Worm (Caenorhabditis elegans) whole organism, late embryonic: ENCODE measurements around the gene hsp-16.41.
A peak's percentile ranks its signal among the peaks of the same experiment; 100 is the strongest.

Experiments
- C08G9.2 ChIP-seq: sonication (generic microtip); optimal IDR thresholded peaks from 2 replicates; lab custom pipeline; 2016; ENCODE audit warnings: mild to moderate bottlenecking, missing genetic modification characterization, moderate library complexity, missing compliant biosample characterization
- K09A11.1 ChIP-seq: sonication (generic microtip); optimal IDR thresholded peaks from 2 replicates; lab custom pipeline; 2017; ENCODE audit warnings: antibody characterized with exemption, mild to moderate bottlenecking, missing genetic modification characterization, missing compliant biosample characterization; ENCODE audit not compliant: insufficient read depth
- T23F11.4 ChIP-seq: fragments of 200-800 bp; sonication (Bioruptor generic); optimal IDR thresholded peaks from 2 replicates; lab custom pipeline; 2018; ENCODE audit warnings: mild to moderate bottlenecking, missing genetic modification characterization, missing compliant biosample characterization
- Y22D7AL.16 ChIP-seq: sonication (generic microtip); optimal IDR thresholded peaks from 2 replicates; lab custom pipeline; 2016; ENCODE audit warnings: missing genetic modification characterization, missing compliant biosample characterization
- ahr-1 ChIP-seq: sonication (generic microtip); optimal IDR thresholded peaks from 2 replicates; lab custom pipeline; 2016; ENCODE audit warnings: missing genetic modification characterization, missing compliant biosample characterization
- ceh-18 ChIP-seq: sonication (generic microtip); optimal IDR thresholded peaks from 2 replicates; lab custom pipeline; 2016; ENCODE audit warnings: missing genetic modification characterization, missing compliant biosample characterization
- ceh-19 ChIP-seq: fragments of 200-800 bp; sonication (Bioruptor generic); optimal IDR thresholded peaks from 2 replicates; lab custom pipeline; 2018; ENCODE audit warnings: mild to moderate bottlenecking, missing genetic modification characterization, missing compliant biosample characterization
- ceh-24 ChIP-seq: sonication (generic microtip); optimal IDR thresholded peaks from 2 replicates; lab custom pipeline; 2016; ENCODE audit warnings: mild to moderate bottlenecking, missing genetic modification characterization, missing compliant biosample characterization
- ceh-30 ChIP-seq: fragments of 150-350 bp; optimal IDR thresholded peaks from 2 replicates; lab custom pipeline; 2014; ENCODE audit warnings: missing biosample characterization, missing genetic modification characterization
- ceh-31 ChIP-seq: sonication (generic microtip); optimal IDR thresholded peaks from 2 replicates; lab custom pipeline; 2016; ENCODE audit warnings: missing genetic modification characterization, missing compliant biosample characterization
- ceh-34 ChIP-seq: sonication (generic microtip); optimal IDR thresholded peaks from 2 replicates; lab custom pipeline; 2016; ENCODE audit warnings: mild to moderate bottlenecking, missing genetic modification characterization, missing compliant biosample characterization
- ceh-45 ChIP-seq: fragments of 200-800 bp; sonication (Bioruptor generic); IDR thresholded peaks from 2 replicates; pipeline ENCODE4 v1.3.6; 2022; ENCODE audit warnings: missing genetic modification reagents, missing genetic modification characterization, missing compliant biosample characterization
- ceh-9 ChIP-seq: sonication (generic microtip); optimal IDR thresholded peaks from 2 replicates; lab custom pipeline; 2016; ENCODE audit warnings: mild to moderate bottlenecking, missing genetic modification characterization, inconsistent platforms, missing compliant biosample characterization
- dmd-4 ChIP-seq: sonication (generic microtip); optimal IDR thresholded peaks from 2 replicates; lab custom pipeline; 2016; ENCODE audit warnings: borderline replicate concordance, missing genetic modification characterization, missing compliant biosample characterization
- dve-1 ChIP-seq: sonication (generic microtip); optimal IDR thresholded peaks from 2 replicates; lab custom pipeline; 2017; ENCODE audit warnings: antibody characterized with exemption, mild to moderate bottlenecking, missing genetic modification characterization, missing compliant biosample characterization
- elt-4 ChIP-seq: sonication (generic microtip); optimal IDR thresholded peaks from 2 replicates; lab custom pipeline; 2016; ENCODE audit warnings: missing genetic modification characterization, missing compliant biosample characterization
- ets-4 ChIP-seq: sonication (generic microtip); optimal IDR thresholded peaks from 2 replicates; lab custom pipeline; 2016; ENCODE audit warnings: missing genetic modification characterization, missing compliant biosample characterization
- eyg-1 ChIP-seq: sonication (generic microtip); optimal IDR thresholded peaks from 2 replicates; lab custom pipeline; 2016; ENCODE audit warnings: missing genotype, missing genetic modification characterization, missing compliant biosample characterization
- fax-1 ChIP-seq: sonication (generic microtip); optimal IDR thresholded peaks from 2 replicates; lab custom pipeline; 2016; ENCODE audit warnings: missing genotype, missing genetic modification characterization, missing compliant biosample characterization
- hlh-30 ChIP-seq: sonication (generic microtip); optimal IDR thresholded peaks from 2 replicates; lab custom pipeline; 2017; ENCODE audit warnings: antibody characterized with exemption, missing genetic modification characterization, missing compliant biosample characterization; ENCODE audit not compliant: insufficient read depth
- hlh-8 ChIP-seq: sonication (generic microtip); optimal IDR thresholded peaks from 2 replicates; lab custom pipeline; 2016; ENCODE audit warnings: missing genotype, missing genetic modification characterization, missing compliant biosample characterization
- lim-6 ChIP-seq: sonication (generic microtip); optimal IDR thresholded peaks from 2 replicates; lab custom pipeline; 2016; ENCODE audit warnings: missing genetic modification characterization, missing compliant biosample characterization
- mec-3 ChIP-seq: sonication (generic microtip); optimal IDR thresholded peaks from 2 replicates; lab custom pipeline; 2016; ENCODE audit warnings: borderline replicate concordance, missing genetic modification characterization, missing compliant biosample characterization
- nfya-1 ChIP-seq: sonication (generic microtip); optimal IDR thresholded peaks from 2 replicates; lab custom pipeline; 2017; ENCODE audit warnings: missing genetic modification characterization, mild to moderate bottlenecking, missing compliant biosample characterization, antibody characterized with exemption, moderate library complexity
- nhr-11 ChIP-seq: fragments of 150-350 bp; optimal IDR thresholded peaks from 2 replicates; lab custom pipeline; 2014; ENCODE audit warnings: missing biosample characterization, missing genetic modification characterization
- nhr-232 ChIP-seq: sonication (generic microtip); optimal IDR thresholded peaks from 2 replicates; lab custom pipeline; 2016; ENCODE audit warnings: missing genetic modification characterization, missing compliant biosample characterization
- npax-4 ChIP-seq: sonication (generic microtip); optimal IDR thresholded peaks from 2 replicates; lab custom pipeline; 2016; ENCODE audit warnings: missing genetic modification characterization, missing compliant biosample characterization
- pax-1 ChIP-seq: fragments of 150-350 bp; optimal IDR thresholded peaks from 2 replicates; lab custom pipeline; 2014; ENCODE audit warnings: missing biosample characterization, missing genetic modification characterization
- pha-2 ChIP-seq: sonication (generic microtip); optimal IDR thresholded peaks from 2 replicates; lab custom pipeline; 2017; ENCODE audit warnings: mild to moderate bottlenecking, missing genetic modification characterization, missing compliant biosample characterization
- pqm-1 ChIP-seq: sonication (generic microtip); optimal IDR thresholded peaks from 2 replicates; lab custom pipeline; 2016; ENCODE audit warnings: missing genetic modification characterization, missing compliant biosample characterization
- ref-2 ChIP-seq: sonication (generic microtip); optimal IDR thresholded peaks from 2 replicates; lab custom pipeline; 2016; ENCODE audit warnings: missing genetic modification characterization, missing compliant biosample characterization
- rnt-1 ChIP-seq: sonication (generic microtip); optimal IDR thresholded peaks from 2 replicates; lab custom pipeline; 2016; ENCODE audit warnings: missing genetic modification characterization, missing compliant biosample characterization
- sox-4 ChIP-seq: sonication (generic microtip); optimal IDR thresholded peaks from 2 replicates; lab custom pipeline; 2017; ENCODE audit warnings: mild to moderate bottlenecking, missing genetic modification characterization, inconsistent platforms, missing compliant biosample characterization
- syd-9 ChIP-seq: sonication (generic microtip); optimal IDR thresholded peaks from 2 replicates; lab custom pipeline; 2016; ENCODE audit warnings: mild to moderate bottlenecking, missing genetic modification characterization, moderate library complexity, missing compliant biosample characterization
- tbx-7 ChIP-seq: sonication (generic microtip); optimal IDR thresholded peaks from 2 replicates; lab custom pipeline; 2016; ENCODE audit warnings: missing genotype, missing genetic modification characterization, missing compliant biosample characterization
- unc-3 ChIP-seq, 2 experiments: fragments of 200-800 bp in 1 of 2; sonication (Bioruptor generic) in 1 of 2; sonication (generic microtip) in 1 of 2; conservative IDR thresholded peaks in 1 of 2; optimal IDR thresholded peaks in 1 of 2; 2 replicates each; pipeline versions ENCODE4 v1.3.6 to Lab custom; 2016 to 2022; ENCODE audit warnings: missing compliant biosample characterization in 2 of 2, missing genetic modification characterization in 2 of 2, missing genetic modification reagents in 1 of 2
- unc-55 ChIP-seq: sonication (generic microtip); optimal IDR thresholded peaks from 2 replicates; lab custom pipeline; 2017; ENCODE audit warnings: missing biosample characterization, missing genetic modification reagents, missing genetic modification characterization
- zip-5 ChIP-seq: sonication (generic microtip); optimal IDR thresholded peaks from 2 replicates; lab custom pipeline; 2016; ENCODE audit warnings: missing genetic modification characterization, missing compliant biosample characterization

The hsp-16.41 gene

ce11 chrV:1779136-1779535, 25.8 kb upstream of the hsp-16.41 start, which contains the start of gene F36H9.4:
F36H9.4 (minus strand) TSS chrV:1779236.
- TF ChIP-seq ceh-18 (no peak), pqm-1 (tag; lab: Kevin White, UChicago) (no peak), mec-3 (tag; lab: Kevin White, UChicago) (no peak), hlh-30 (tag; lab: Kevin White, UChicago) (no peak), ref-2 (tag; lab: Kevin White, UChicago) (no peak), dve-1 (tag; lab: Kevin White, UChicago) (no peak)

- TF ChIP-seq nfya-1 (peak; percentile 85), tbx-7 (no peak), ets-4 (no peak), npax-4 (tag; lab: Kevin White, UChicago) (no peak), dmd-4 (tag; lab: Kevin White, UChicago) (no peak)
These were observed 25.0 kb upstream of the hsp-16.41 start for ce11 chrV:1779994-1780393.

ce11 chrV:1781922-1782321, 23.1 kb upstream of the hsp-16.41 start, which contains the start of gene F36H9.5:
F36H9.5 (minus strand) TSS chrV:1782022.
- TF ChIP-seq ahr-1 (no peak), syd-9 (no peak), C08G9.2 (tag; lab: Kevin White, UChicago) (no peak), tbx-7 (no peak), hlh-30 (tag; lab: Kevin White, UChicago) (no peak), pha-2 (tag; lab: Kevin White, UChicago) (no peak), T23F11.4 (GFP tag; lab: Kevin White, UChicago) (no peak), zip-5 (tag; lab: Kevin White, UChicago) (no peak), sox-4 (tag; lab: Kevin White, UChicago) (no peak)

ce11 chrV:1788157-1788556, 16.8 kb upstream of the hsp-16.41 start, which contains the start of gene F36H9.2:
F36H9.2 (plus strand) TSS chrV:1788457.
- TF ChIP-seq K09A11.1 (no peak), ceh-9 (no peak), ceh-19 (GFP tag; lab: Kevin White, UChicago) (no peak), Y22D7AL.16 (tag; lab: Kevin White, UChicago) (no peak), ceh-45 (GFP tag; lab: Robert Waterston, UW) (no peak), nfya-1 (no peak), pqm-1 (tag; lab: Kevin White, UChicago) (no peak), nhr-232 (tag; lab: Kevin White, UChicago) (no peak), fax-1 (tag; lab: Kevin White, UChicago) (no peak), ceh-34 (tag; lab: Kevin White, UChicago) (no peak), tbx-7 (no peak), ceh-24 (tag; lab: Kevin White, UChicago) (no peak), ceh-30 (no peak), unc-55 (no peak), nhr-11 (tag; lab: Kevin White, UChicago) (no peak), ahr-1 (no peak), eyg-1 (no peak), rnt-1 (tag; lab: Kevin White, UChicago) (no peak), pax-1 (tag; lab: Kevin White, UChicago) (no peak), elt-4 (tag; lab: Kevin White, UChicago) (no peak)

ce11 chrV:1789495-1789894, 15.5 kb upstream of the hsp-16.41 start:
- TF ChIP-seq unc-3 (GFP tag; conservative IDR thresholded peaks at IDR 0.05; lab: Robert Waterston, UW) (no peak), unc-3 (tag; optimal IDR thresholded peaks at IDR 0.05; lab: Kevin White, UChicago) (no peak), ceh-31 (no peak), lim-6 (no peak), pax-1 (tag; lab: Kevin White, UChicago) (no peak), hlh-8 (tag; lab: Kevin White, UChicago) (no peak)
- TF ChIP-seq, all 69 proteins: peak for 0
